Worm (Caenorhabditis elegans): ENCODE results near the gene M03F8.5.

The M03F8.5 gene

ce11 chrV:5906252-5906651 lies 30.3 kb downstream of the M03F8.5 start, which contains the start of gene srd-15:
TSS of gene srd-15 (minus strand) at chrV:5906352.
- TF ChIP-seq ztf-6 (GFP tag; IDR thresholded peaks at IDR 0.05) (no peak), tlf-1 (GFP tag; optimal IDR thresholded peaks at IDR 0.05) (no peak)

- TF ChIP-seq B0336.3 (GFP tag; IDR thresholded peaks at IDR 0.05): no peak
- TF ChIP-seq Y53G8AR.9 (GFP tag; conservative IDR thresholded peaks at IDR 0.05): no peak
- no peak for TF ChIP-seq aptf-2 (GFP tag; conservative IDR thresholded peaks at IDR 0.05)
- no peak for TF ChIP-seq ZK185.1 (tag; optimal IDR thresholded peaks at IDR 0.05; ENCODE audit: poor library complexity, severe bottlenecking)
- no peak for TF ChIP-seq F37B4.10 (GFP tag; IDR thresholded peaks at IDR 0.05)
- no peak for TF ChIP-seq snpc-1.1 (tag; optimal IDR thresholded peaks at IDR 0.05; ENCODE audit: insufficient read depth)
- no peak for TF ChIP-seq sdz-38 (tag; optimal IDR thresholded peaks at IDR 0.05)
- no peak for TF ChIP-seq lsl-1 (GFP tag; optimal IDR thresholded peaks at IDR 0.05)
- no peak for TF ChIP-seq zim-3 (tag; optimal IDR thresholded peaks at IDR 0.05)
- no peak for TF ChIP-seq Y67H2A.10 (GFP tag; conservative IDR thresholded peaks at IDR 0.05)
- TF ChIP-seq hlh-12 (tag; optimal IDR thresholded peaks at IDR 0.05): no peak
- TF ChIP-seq snpc-4 (GFP tag; optimal IDR thresholded peaks at IDR 0.05): no peak
- TF ChIP-seq snpc-4 (tag; optimal IDR thresholded peaks at IDR 0.05): no peak
- no peak for TF ChIP-seq sptf-2 (GFP tag; optimal IDR thresholded peaks at IDR 0.05)
- no peak for TF ChIP-seq F10E7.11 (tag; optimal IDR thresholded peaks at IDR 0.05)
- TF ChIP-seq tlf-1 (GFP tag; optimal IDR thresholded peaks at IDR 0.05): no peak
- TF ChIP-seq dox-1 (GFP tag; IDR thresholded peaks at IDR 0.05): no peak
- no peak for TF ChIP-seq let-607 (tag; optimal IDR thresholded peaks at IDR 0.05)
Observed at ce11 chrV:5901833-5902232, 34.8 kb downstream of the M03F8.5 start, which contains the start of gene C04E6.5. TSS of gene C04E6.5 (plus strand) at chrV:5902133.

DNA sequence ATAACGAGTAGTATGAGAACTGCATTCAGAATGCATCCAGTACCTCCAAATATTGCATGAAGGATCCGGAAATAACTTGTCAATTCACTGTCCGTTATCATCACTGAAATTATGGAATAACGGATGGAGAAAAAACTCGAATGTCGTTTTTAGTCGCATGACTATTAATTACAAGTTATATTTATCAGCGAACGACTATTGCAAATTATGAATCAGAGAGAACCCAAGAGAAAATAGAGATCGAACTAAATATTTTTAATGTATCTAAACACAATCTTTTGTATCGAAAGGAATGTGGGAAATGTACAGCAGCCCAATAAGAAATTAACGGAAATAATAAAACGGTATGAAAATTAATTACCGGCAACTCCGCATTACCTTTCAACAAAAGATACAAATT lies 36.7 kb downstream of the M03F8.5 start, which contains the start of gene srd-16:
srd-16 (minus strand) TSS at position 101 of the 400 bp plus-strand sequence.
- TF ChIP-seq nfya-2 (GFP tag; IDR thresholded peaks at IDR 0.05): no peak
- no peak for TF ChIP-seq B0019.2 (GFP tag; conservative IDR thresholded peaks at IDR 0.05)
- TF ChIP-seq xnd-1 (tag; optimal IDR thresholded peaks at IDR 0.05): no peak
- no peak for TF ChIP-seq hsf-1 (GFP tag; IDR thresholded peaks at IDR 0.05)
- TF ChIP-seq ztf-22 (GFP tag; optimal IDR thresholded peaks at IDR 0.05): no peak
- no peak for TF ChIP-seq F55B11.4 (tag; optimal IDR thresholded peaks at IDR 0.05; ENCODE audit: borderline replicate concordance, insufficient read depth)
- no peak for TF ChIP-seq T07F8.4 (tag; optimal IDR thresholded peaks at IDR 0.05)
- no peak for TF ChIP-seq ets-4 (GFP tag; optimal IDR thresholded peaks at IDR 0.05)

DNA sequence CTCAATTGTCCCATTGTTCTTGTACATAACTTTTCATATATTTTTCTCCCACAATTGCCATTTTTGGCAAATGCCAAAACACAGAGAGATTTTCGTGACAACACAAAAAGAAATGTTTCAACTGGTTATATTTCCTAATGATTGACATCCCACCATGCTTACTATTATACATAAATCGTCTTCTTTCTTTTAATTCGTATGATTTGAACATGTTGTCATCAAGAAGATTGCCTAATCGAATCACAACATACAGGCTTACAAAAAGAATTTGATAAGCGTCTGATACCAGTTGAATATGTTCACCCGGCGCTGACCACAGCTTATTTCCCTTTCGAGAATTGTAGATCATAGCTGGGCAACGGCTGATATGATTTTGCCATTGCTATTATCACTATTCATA lies 41.6 kb downstream of the M03F8.5 start, which contains the start of gene grd-9:
grd-9 (plus strand) TSS at position 301 of the 400 bp plus-strand sequence.
- TF ChIP-seq zfh-2 (GFP tag; conservative IDR thresholded peaks at IDR 0.05): no peak
- no peak for TF ChIP-seq D2030.7 (GFP tag; IDR thresholded peaks at IDR 0.05)
- no peak for TF ChIP-seq T07F8.4 (tag; optimal IDR thresholded peaks at IDR 0.05)
- no peak for TF ChIP-seq hlh-26 (GFP tag; conservative IDR thresholded peaks at IDR 0.05)
- no peak for TF ChIP-seq F23B12.7 (tag; optimal IDR thresholded peaks at IDR 0.05; ENCODE audit: insufficient read depth)
- no peak for TF ChIP-seq zim-3 (tag; optimal IDR thresholded peaks at IDR 0.05)
- no peak for TF ChIP-seq madf-6 (GFP tag; IDR thresholded peaks at IDR 0.05)
- no peak for TF ChIP-seq nhr-179 (tag; optimal IDR thresholded peaks at IDR 0.05)
- no peak for TF ChIP-seq Y67H2A.10 (GFP tag; conservative IDR thresholded peaks at IDR 0.05)
- no peak for TF ChIP-seq F57C9.4 (tag; optimal IDR thresholded peaks at IDR 0.05)
- no peak for TF ChIP-seq F55B11.4 (tag; optimal IDR thresholded peaks at IDR 0.05; ENCODE audit: borderline replicate concordance, insufficient read depth)
- no peak for TF ChIP-seq ama-1 (optimal IDR thresholded peaks at IDR 0.05)
- no peak for TF ChIP-seq ama-1 (GFP tag; optimal IDR thresholded peaks at IDR 0.05)
- TF ChIP-seq snpc-1.3 (tag; optimal IDR thresholded peaks at IDR 0.05; ENCODE audit: insufficient read depth): no peak
- TF ChIP-seq ztf-6 (GFP tag; IDR thresholded peaks at IDR 0.05): no peak
- TF ChIP-seq F49E8.2 (tag; optimal IDR thresholded peaks at IDR 0.05; ENCODE audit: insufficient read depth): no peak
- no peak for TF ChIP-seq sea-2 (GFP tag; IDR thresholded peaks at IDR 0.05)
- no peak for TF ChIP-seq ztf-18 (tag; optimal IDR thresholded peaks at IDR 0.05)
- TF ChIP-seq F52B5.7 (tag; optimal IDR thresholded peaks at IDR 0.05): no peak
- TF ChIP-seq pbrm-1 (GFP tag; IDR thresholded peaks at IDR 0.05): no peak
- TF ChIP-seq madf-8 (GFP tag; conservative IDR thresholded peaks at IDR 0.05): no peak

Data from whole organism, young adult.